Fruit fly (Drosophila melanogaster) whole organism, adult: ENCODE data around the gene orb2.

Experiments
- CG12768 ChIP-seq: fragments of 200-800 bp; sonication (Bioruptor generic); optimal IDR thresholded peaks from 2 replicates; lab custom pipeline; 2017; ENCODE audit warnings: missing biosample characterization, missing genetic modification characterization, mild to moderate bottlenecking, moderate library complexity, missing genetic modification reagents
- CG14711 ChIP-seq: fragments of 200-800 bp; sonication (Bioruptor generic); optimal IDR thresholded peaks from 2 replicates; lab custom pipeline; 2018; ENCODE audit warnings: missing biosample characterization, mild to moderate bottlenecking, missing genetic modification characterization, moderate library complexity
- bab1 ChIP-seq: fragments of 200-800 bp; sonication (Bioruptor generic); optimal IDR thresholded peaks from 3 replicates; lab custom pipeline; 2019; ENCODE audit warnings: missing biosample characterization, mild to moderate bottlenecking, missing genetic modification characterization, moderate library complexity
- cnc ChIP-seq, 2 experiments: fragments of >200 bp; optimal IDR thresholded peaks; 2 replicates each; lab custom pipeline; 2017
- tj ChIP-seq: fragments of 200-800 bp; sonication (Bioruptor generic); optimal IDR thresholded peaks from 3 replicates; lab custom pipeline; 2017; ENCODE audit warnings: missing biosample characterization, mild to moderate bottlenecking, missing genetic modification characterization, moderate library complexity

- TF ChIP-seq CG14711 (no peak), tj (GFP tag; lab: Kevin White, UChicago) (no peak), bab1 (GFP tag; lab: Kevin White, UChicago) (no peak), cnc (optimal IDR thresholded peaks at IDR 0.05; lab: Kevin White, UChicago) (no peak), CG12768 (no peak)
These were observed 1.6 kb downstream of the orb2 start for dm6 chr3L:8952549-8953198.
